Fruit fly (Drosophila melanogaster) whole organism, adult: ENCODE results near the gene CG31775.

Experiments used
- CG11617 ChIP-seq: fragments of 200-800 bp; sonication (Bioruptor generic); optimal IDR thresholded peaks from 2 replicates; lab custom pipeline; 2017; ENCODE audit warnings: mild to moderate bottlenecking, missing biosample characterization, missing genetic modification reagents, missing genetic modification characterization
- CG12768 ChIP-seq: fragments of 200-800 bp; sonication (Bioruptor generic); optimal IDR thresholded peaks from 2 replicates; lab custom pipeline; 2017; ENCODE audit warnings: missing biosample characterization, missing genetic modification characterization, mild to moderate bottlenecking, moderate library complexity, missing genetic modification reagents
- CG14711 ChIP-seq: fragments of 200-800 bp; sonication (Bioruptor generic); optimal IDR thresholded peaks from 2 replicates; lab custom pipeline; 2018; ENCODE audit warnings: missing biosample characterization, mild to moderate bottlenecking, missing genetic modification characterization, moderate library complexity
- CG1620 ChIP-seq: fragments of 200-800 bp; sonication (Bioruptor generic); optimal IDR thresholded peaks from 2 replicates; lab custom pipeline; 2016; ENCODE audit warnings: missing biosample characterization, missing genetic modification characterization
- CG33017 ChIP-seq: fragments of 200-800 bp; sonication (Bioruptor generic); optimal IDR thresholded peaks from 2 replicates; lab custom pipeline; 2018; ENCODE audit warnings: missing biosample characterization, mild to moderate bottlenecking, missing genetic modification characterization, moderate library complexity
- CG5204 ChIP-seq: fragments of 200-800 bp; sonication (Bioruptor generic); optimal IDR thresholded peaks from 2 replicates; lab custom pipeline; 2016; ENCODE audit warnings: missing biosample characterization, missing genetic modification characterization
- CG7045 ChIP-seq: fragments of 200-800 bp; sonication (Bioruptor generic); optimal IDR thresholded peaks from 2 replicates; lab custom pipeline; 2017; ENCODE audit warnings: missing biosample characterization, mild to moderate bottlenecking, missing genetic modification characterization
- CG7101 ChIP-seq: fragments of 200-800 bp; sonication (Bioruptor generic); optimal IDR thresholded peaks from 2 replicates; lab custom pipeline; 2018; ENCODE audit warnings: missing biosample characterization, mild to moderate bottlenecking, missing genetic modification characterization, moderate library complexity
- Clk ChIP-seq: fragments of 200-800 bp; sonication (Bioruptor generic); optimal IDR thresholded peaks from 2 replicates; lab custom pipeline; 2017; ENCODE audit warnings: missing biosample characterization, missing genetic modification characterization
- Crg-1 ChIP-seq: fragments of 200-800 bp; sonication (Bioruptor generic); optimal IDR thresholded peaks from 2 replicates; lab custom pipeline; 2016; ENCODE audit warnings: missing biosample characterization, missing genetic modification characterization
- Hr96 ChIP-seq: fragments of 200-800 bp; sonication (Bioruptor generic); optimal IDR thresholded peaks from 2 replicates; lab custom pipeline; 2016; ENCODE audit warnings: missing biosample characterization, missing genetic modification characterization
- Mnt ChIP-seq: fragments of 200-800 bp; sonication (Bioruptor generic); optimal IDR thresholded peaks from 2 replicates; lab custom pipeline; 2016; ENCODE audit warnings: missing biosample characterization, mild to moderate bottlenecking, missing genetic modification characterization
- bab1 ChIP-seq: fragments of 200-800 bp; sonication (Bioruptor generic); optimal IDR thresholded peaks from 3 replicates; lab custom pipeline; 2019; ENCODE audit warnings: missing biosample characterization, mild to moderate bottlenecking, missing genetic modification characterization, moderate library complexity
- cic ChIP-seq: fragments of 200-800 bp; sonication (Bioruptor generic); optimal IDR thresholded peaks from 2 replicates; lab custom pipeline; 2017; ENCODE audit warnings: missing biosample characterization, mild to moderate bottlenecking, missing genetic modification characterization, moderate library complexity
- cnc ChIP-seq, 2 experiments: fragments of >200 bp; optimal IDR thresholded peaks; 2 replicates each; lab custom pipeline; 2017
- kay ChIP-seq: fragments of 200-800 bp; sonication (Bioruptor generic); peaks from one replicate; lab custom pipeline; 2016; ENCODE audit warnings: missing biosample characterization, missing genetic modification characterization, borderline replicate concordance
- ovo ChIP-seq: fragments of 200-800 bp; sonication (Bioruptor generic); optimal IDR thresholded peaks from 2 replicates; lab custom pipeline; 2016; ENCODE audit warnings: missing biosample characterization, missing genetic modification characterization
- pad ChIP-seq: fragments of 200-800 bp; sonication (Bioruptor generic); optimal IDR thresholded peaks from 3 replicates; lab custom pipeline; 2017; ENCODE audit warnings: missing biosample characterization, missing genetic modification characterization, mild to moderate bottlenecking, moderate library complexity, missing genetic modification reagents
- tj ChIP-seq: fragments of 200-800 bp; sonication (Bioruptor generic); optimal IDR thresholded peaks from 3 replicates; lab custom pipeline; 2017; ENCODE audit warnings: missing biosample characterization, mild to moderate bottlenecking, missing genetic modification characterization, moderate library complexity
- toe ChIP-seq: fragments of 200-800 bp; sonication (Bioruptor generic); optimal IDR thresholded peaks from 2 replicates; lab custom pipeline; 2016; ENCODE audit warnings: missing biosample characterization, missing genetic modification characterization

CG31775 gene

dm6 chr2L:14730077-14730476 lies 7.5 kb downstream of the CG31775 start, which contains the start of gene CG42685:
TSS of gene CG42685 (minus strand) at chr2L:14730177.
- TF ChIP-seq CG33017, result no peak
- TF ChIP-seq ovo (GFP tag; lab: Kevin White, UChicago), result no peak
- TF ChIP-seq Clk (GFP tag; lab: Kevin White, UChicago), result no peak
- TF ChIP-seq Hr96 (GFP tag; lab: Kevin White, UChicago), result no peak
- TF ChIP-seq pad, result no peak
- no peak for TF ChIP-seq CG7101 (tag; lab: Kevin White, UChicago)
- TF ChIP-seq kay, result no peak
- TF ChIP-seq CG11617 (GFP tag; lab: Kevin White, UChicago), result no peak
- no peak for TF ChIP-seq Mnt
- no peak for TF ChIP-seq CG5204 (GFP tag; lab: Kevin White, UChicago)
- no peak for TF ChIP-seq cnc (optimal IDR thresholded peaks at IDR 0.05; lab: Kevin White, UChicago)
- TF ChIP-seq Crg-1 (GFP tag; lab: Kevin White, UChicago), result no peak
- TF ChIP-seq CG12768 (GFP tag; lab: Kevin White, UChicago), result no peak
- TF ChIP-seq CG7045 (GFP tag; lab: Kevin White, UChicago), result no peak
- TF ChIP-seq cic (GFP tag; lab: Kevin White, UChicago), result no peak
- TF ChIP-seq CG1620 (GFP tag; lab: Kevin White, UChicago), result no peak
- no peak for TF ChIP-seq CG14711 (tag; lab: Kevin White, UChicago)

dm6 chr2L:14713467-14713866 lies 24.1 kb downstream of the CG31775 start, which contains the start of gene CG34165:
TSS of gene CG34165 (plus strand) at chr2L:14713750.
- no peak for TF ChIP-seq tj (GFP tag; lab: Kevin White, UChicago)
- TF ChIP-seq ovo (GFP tag; lab: Kevin White, UChicago), result no peak
- no peak for TF ChIP-seq bab1 (GFP tag; lab: Kevin White, UChicago)
- no peak for TF ChIP-seq CG14711 (tag; lab: Kevin White, UChicago)
- no peak for TF ChIP-seq CG5204 (GFP tag; lab: Kevin White, UChicago)
- no peak for TF ChIP-seq toe (GFP tag; lab: Kevin White, UChicago)
- TF ChIP-seq CG11617 (GFP tag; lab: Kevin White, UChicago), result no peak
- no peak for TF ChIP-seq cic (GFP tag; lab: Kevin White, UChicago)
- TF ChIP-seq CG1620 (GFP tag; lab: Kevin White, UChicago), result no peak
- TF ChIP-seq CG33017, result no peak
- no peak for TF ChIP-seq kay
- TF ChIP-seq pad, result no peak
- TF ChIP-seq Crg-1 (GFP tag; lab: Kevin White, UChicago), result no peak
- TF ChIP-seq cnc (optimal IDR thresholded peaks at IDR 0.05; lab: Kevin White, UChicago), result no peak
- TF ChIP-seq CG7045 (GFP tag; lab: Kevin White, UChicago), result no peak
- TF ChIP-seq Mnt, result no peak
- no peak for TF ChIP-seq CG7101 (tag; lab: Kevin White, UChicago)
- TF ChIP-seq Clk (GFP tag; lab: Kevin White, UChicago), result no peak
- no peak for TF ChIP-seq CG12768 (GFP tag; lab: Kevin White, UChicago)
- no peak for TF ChIP-seq Hr96 (GFP tag; lab: Kevin White, UChicago)

- TF ChIP-seq tj (GFP tag; lab: Kevin White, UChicago) (no peak), CG33017 (no peak), CG7101 (tag; lab: Kevin White, UChicago) (no peak), Mnt (no peak), CG11617 (GFP tag; lab: Kevin White, UChicago) (no peak), cnc (optimal IDR thresholded peaks at IDR 0.05; lab: Kevin White, UChicago) (no peak), cic (GFP tag; lab: Kevin White, UChicago) (no peak), ovo (GFP tag; lab: Kevin White, UChicago) (no peak), CG12768 (GFP tag; lab: Kevin White, UChicago) (no peak), Clk (GFP tag; lab: Kevin White, UChicago) (no peak), CG14711 (tag; lab: Kevin White, UChicago) (no peak), CG7045 (GFP tag; lab: Kevin White, UChicago) (no peak), CG1620 (GFP tag; lab: Kevin White, UChicago) (no peak), kay (no peak), pad (no peak), toe (GFP tag; lab: Kevin White, UChicago) (no peak), CG5204 (GFP tag; lab: Kevin White, UChicago) (no peak)
These were observed 25.3 kb downstream of the CG31775 start, which contains the start of gene CG15282 for dm6 chr2L:14712245-14712644. TSS of gene CG15282 (plus strand) at chr2L:14712471.

- TF ChIP-seq CG33017, result no peak
- TF ChIP-seq bab1 (GFP tag; lab: Kevin White, UChicago), result peak; percentile 81
- peak; percentile 74 for TF ChIP-seq CG1620 (GFP tag; lab: Kevin White, UChicago)
- peak; percentile 85 for TF ChIP-seq Hr96 (GFP tag; lab: Kevin White, UChicago)
- peak; percentile 35 for TF ChIP-seq CG7045 (GFP tag; lab: Kevin White, UChicago)
- peak; percentile 16 for TF ChIP-seq CG14711 (tag; lab: Kevin White, UChicago)
- TF ChIP-seq CG12768 (GFP tag; lab: Kevin White, UChicago), result peak; percentile 17
- no peak for TF ChIP-seq Clk (GFP tag; lab: Kevin White, UChicago)
- peak; percentile 49 for TF ChIP-seq CG5204 (GFP tag; lab: Kevin White, UChicago)
- TF ChIP-seq kay, result peak; percentile 10
- peak; percentile 78 for TF ChIP-seq toe (GFP tag; lab: Kevin White, UChicago)
- TF ChIP-seq tj (GFP tag; lab: Kevin White, UChicago), result no peak
- peak; percentile 46 for TF ChIP-seq CG7101 (tag; lab: Kevin White, UChicago)
- peak; percentile 23 for TF ChIP-seq Mnt
- peak; percentile 14 for TF ChIP-seq Crg-1 (GFP tag; lab: Kevin White, UChicago)
- no peak for TF ChIP-seq cnc (optimal IDR thresholded peaks at IDR 0.05; lab: Kevin White, UChicago)
- TF ChIP-seq ovo (GFP tag; lab: Kevin White, UChicago), result peak; percentile 27
- no peak for TF ChIP-seq CG11617 (GFP tag; lab: Kevin White, UChicago)
- TF ChIP-seq cic (GFP tag; lab: Kevin White, UChicago), result no peak
- TF ChIP-seq pad, result peak; percentile 54
These were observed 31.4 kb downstream of the CG31775 start for dm6 chr2L:14706194-14706593.

- TF ChIP-seq CG33017 (no peak), CG7045 (GFP tag; lab: Kevin White, UChicago) (no peak), CG14711 (tag; lab: Kevin White, UChicago) (no peak), cnc (optimal IDR thresholded peaks at IDR 0.05; lab: Kevin White, UChicago) (no peak), CG12768 (GFP tag; lab: Kevin White, UChicago) (no peak), CG7101 (tag; lab: Kevin White, UChicago) (no peak), cic (GFP tag; lab: Kevin White, UChicago) (no peak), toe (GFP tag; lab: Kevin White, UChicago) (no peak), bab1 (GFP tag; lab: Kevin White, UChicago) (no peak), Hr96 (GFP tag; lab: Kevin White, UChicago) (no peak), pad (no peak)
These were observed 36.1 kb downstream of the CG31775 start for dm6 chr2L:14701495-14701894.
